Fruit fly (Drosophila melanogaster) whole organism, embryonic: Measurements from ENCODE around the gene CG14191.

Source experiments
- Aef1 ChIP-seq: fragments of 200-800 bp; sonication (Bioruptor generic); IDR thresholded peaks from 3 replicates; pipeline ENCODE4 v1.3.6; 2022; ENCODE audit warnings: missing biosample characterization, missing genetic modification characterization
- CG11504 ChIP-seq: fragments of 200-800 bp; sonication (Bioruptor generic); optimal IDR thresholded peaks from 3 replicates; lab custom pipeline; 2019; ENCODE audit warnings: missing biosample characterization, mild to moderate bottlenecking, missing genetic modification characterization, moderate library complexity
- CG18476 ChIP-seq: fragments of 200-800 bp; sonication (Bioruptor generic); optimal IDR thresholded peaks from 2 replicates; lab custom pipeline; 2016; ENCODE audit warnings: missing biosample characterization, mild to moderate bottlenecking, missing genetic modification characterization
- CG5245 ChIP-seq: fragments of 200-800 bp; sonication (Bioruptor generic); optimal IDR thresholded peaks from 3 replicates; lab custom pipeline; 2016; ENCODE audit warnings: missing biosample characterization, missing genetic modification characterization
- NK7.1 ChIP-seq: fragments of 200-800 bp; sonication (Bioruptor generic); optimal IDR thresholded peaks from 3 replicates; lab custom pipeline; 2016; ENCODE audit warnings: missing biosample characterization, missing genetic modification characterization
- insv ChIP-seq, 2 experiments: fragments of 200-800 bp; sonication (Bioruptor generic); optimal IDR thresholded peaks; 3 replicates each; lab custom pipeline; 2016 to 2018; ENCODE audit warnings: missing biosample characterization in 2 of 2, missing genetic modification characterization in 2 of 2
- onecut ChIP-seq: fragments of 200-800 bp; sonication (Bioruptor generic); IDR thresholded peaks from 2 replicates; pipeline ENCODE4 v1.3.6; 2022; ENCODE audit warnings: missing biosample characterization, missing genetic modification characterization

dm6 chrX:19074585-19074984 lies 6.9 kb upstream of the CG14191 start:
- TF ChIP-seq CG11504 (tag; lab: Kevin White, UChicago) (no peak), onecut (GFP tag; lab: Robert Waterston, UW) (no peak), CG18476 (GFP tag; lab: Kevin White, UChicago) (no peak), NK7.1 (no peak), insv (GFP tag; optimal IDR thresholded peaks at IDR 0.05; lab: Kevin White, UChicago) (no peak), CG5245 (no peak), Aef1 (GFP tag; lab: Robert Waterston, UW) (no peak)
